Worm (Caenorhabditis elegans) whole organism, L1 larva: Measurements from ENCODE around the gene W07G4.5.

Experiments
- C34B4.2 ChIP-seq: sonication (generic microtip); optimal IDR thresholded peaks from 2 replicates; lab custom pipeline; 2017; ENCODE audit warnings: mild to moderate bottlenecking, missing genetic modification characterization, missing compliant biosample characterization
- F16B12.6 ChIP-seq: fragments of 150-350 bp; optimal IDR thresholded peaks from 2 replicates; lab custom pipeline; 2014; ENCODE audit warnings: missing biosample characterization, missing genetic modification characterization
- alr-1 ChIP-seq: fragments of 200-800 bp; sonication (Bioruptor generic); optimal IDR thresholded peaks from 2 replicates; lab custom pipeline; 2018; ENCODE audit warnings: borderline replicate concordance, mild to moderate bottlenecking, missing genetic modification characterization, missing compliant biosample characterization
- aly-2 ChIP-seq: fragments of 150-350 bp; optimal IDR thresholded peaks from 2 replicates; lab custom pipeline; 2014; ENCODE audit warnings: missing biosample characterization, missing genetic modification characterization
- ceh-8 ChIP-seq: fragments of 200-800 bp; sonication (Bioruptor generic); optimal IDR thresholded peaks from 2 replicates; lab custom pipeline; 2018; ENCODE audit warnings: mild to moderate bottlenecking, missing genetic modification characterization, moderate library complexity, missing compliant biosample characterization
- ceh-82 ChIP-seq, 3 experiments: fragments of 150-350 bp in 1 of 3; sonication (generic microtip) in 2 of 3; optimal IDR thresholded peaks; 2 replicates each; lab custom pipeline; 2014 to 2017; ENCODE audit warnings: missing biosample characterization in 3 of 3, missing genetic modification characterization in 3 of 3
- ceh-88 ChIP-seq: fragments of 200-800 bp; sonication (Bioruptor generic); IDR thresholded peaks from 2 replicates; pipeline ENCODE4 v1.3.6; 2022; ENCODE audit warnings: missing genetic modification characterization, missing compliant biosample characterization
- ceh-90 ChIP-seq: sonication (generic microtip); optimal IDR thresholded peaks from 2 replicates; lab custom pipeline; 2016; ENCODE audit warnings: missing genetic modification characterization, missing compliant biosample characterization
- dsc-1 ChIP-seq: sonication (generic microtip); optimal IDR thresholded peaks from 2 replicates; lab custom pipeline; 2016; ENCODE audit warnings: mild to moderate bottlenecking, missing genetic modification characterization, missing compliant biosample characterization
- efl-1 ChIP-seq, 4 experiments: fragments of 150-350 bp; optimal IDR thresholded peaks in 3 of 4; peaks in 1 of 4; 1 replicate in 1 of 4; 2 replicates in 3 of 4; lab custom pipeline; 2014; ENCODE audit warnings: missing biosample characterization in 2 of 4, missing genetic modification characterization in 2 of 4, missing genetic modification reagents in 2 of 4
- egl-27 ChIP-seq, 2 experiments: fragments of 150-350 bp in 1 of 2; sonication (generic microtip); optimal IDR thresholded peaks; 3 replicates each; lab custom pipeline; 2017 to 2018; ENCODE audit warnings: missing biosample characterization in 2 of 2, missing genetic modification characterization in 2 of 2, missing genetic modification reagents in 2 of 2
- elt-2 ChIP-seq: sonication (generic microtip); optimal IDR thresholded peaks from 2 replicates; lab custom pipeline; 2016; ENCODE audit warnings: missing genetic modification characterization, mild to moderate bottlenecking, inconsistent platforms, missing compliant biosample characterization, missing genetic modification reagents
- ets-5 ChIP-seq: fragments of 200-800 bp; sonication (Bioruptor generic); IDR thresholded peaks from 2 replicates; pipeline ENCODE4 v1.3.6; 2022; ENCODE audit warnings: missing genetic modification characterization, missing compliant biosample characterization
- fkh-10 ChIP-seq: sonication (generic microtip); optimal IDR thresholded peaks from 2 replicates; lab custom pipeline; 2017; ENCODE audit warnings: missing biosample characterization, missing genetic modification reagents, missing genetic modification characterization
- fkh-4 ChIP-seq: sonication (generic microtip); optimal IDR thresholded peaks from 2 replicates; lab custom pipeline; 2016; ENCODE audit warnings: missing compliant biosample characterization, missing genetic modification characterization, borderline replicate concordance
- fkh-8 ChIP-seq: sonication (generic microtip); optimal IDR thresholded peaks from 2 replicates; lab custom pipeline; 2016; ENCODE audit warnings: mild to moderate bottlenecking, missing genetic modification characterization, missing compliant biosample characterization
- grh-1 ChIP-seq: fragments of 200-800 bp; sonication (Bioruptor generic); IDR thresholded peaks from 2 replicates; pipeline ENCODE4 v1.3.6; 2022; ENCODE audit warnings: missing genetic modification reagents, missing genetic modification characterization, missing compliant biosample characterization
- hlh-17 ChIP-seq: fragments of 200-800 bp; sonication (Bioruptor generic); optimal IDR thresholded peaks from 2 replicates; lab custom pipeline; 2018; ENCODE audit warnings: missing genetic modification characterization, mild to moderate bottlenecking, missing compliant biosample characterization, moderate library complexity, borderline replicate concordance
- hpl-2 ChIP-seq: fragments of 150-350 bp; optimal IDR thresholded peaks from 2 replicates; lab custom pipeline; 2014; ENCODE audit warnings: missing biosample characterization, missing genetic modification reagents, missing genetic modification characterization
- irx-1 ChIP-seq: sonication (generic microtip); optimal IDR thresholded peaks from 2 replicates; lab custom pipeline; 2016; ENCODE audit warnings: missing genetic modification characterization, missing compliant biosample characterization
- isw-1 ChIP-seq: fragments of 200-800 bp; sonication (Bioruptor generic); IDR thresholded peaks from 2 replicates; pipeline ENCODE4 v1.3.6; 2022; ENCODE audit warnings: missing genetic modification characterization, missing compliant biosample characterization
- jun-1 ChIP-seq: fragments of 150-350 bp; optimal IDR thresholded peaks from 2 replicates; lab custom pipeline; 2014; ENCODE audit warnings: missing biosample characterization, missing genetic modification reagents, missing genetic modification characterization
- lin-14 ChIP-seq: fragments of 200-800 bp; sonication (Bioruptor generic); optimal IDR thresholded peaks from 2 replicates; lab custom pipeline; 2018; ENCODE audit warnings: mild to moderate bottlenecking, missing genetic modification characterization, moderate library complexity, missing compliant biosample characterization
- lin-35 ChIP-seq, 2 experiments: fragments of 150-350 bp; optimal IDR thresholded peaks; 2 replicates each; lab custom pipeline; 2014; ENCODE audit warnings: missing biosample characterization in 2 of 2, missing genetic modification characterization in 2 of 2, missing genetic modification reagents in 2 of 2
- lir-3 ChIP-seq: sonication (generic microtip); optimal IDR thresholded peaks from 2 replicates; lab custom pipeline; 2016; ENCODE audit warnings: mild to moderate bottlenecking, missing genetic modification characterization, moderate library complexity, missing compliant biosample characterization; ENCODE audit not compliant: poor library complexity
- lsy-2 ChIP-seq, 2 experiments: fragments of 150-350 bp; optimal IDR thresholded peaks; 2 replicates each; lab custom pipeline; 2014; ENCODE audit warnings: missing biosample characterization in 2 of 2, missing genetic modification characterization in 2 of 2
- mab-9 ChIP-seq: fragments of 200-800 bp; sonication (Bioruptor generic); IDR thresholded peaks from 2 replicates; pipeline ENCODE4 v1.3.6; 2022; ENCODE audit warnings: missing genetic modification reagents, missing genetic modification characterization, missing compliant biosample characterization
- nhr-11 ChIP-seq: fragments of 150-350 bp; optimal IDR thresholded peaks from 2 replicates; lab custom pipeline; 2014; ENCODE audit warnings: missing biosample characterization, missing genetic modification characterization
- nhr-12 ChIP-seq: sonication (generic microtip); optimal IDR thresholded peaks from 2 replicates; lab custom pipeline; 2017; ENCODE audit warnings: missing biosample characterization, missing genetic modification characterization
- nhr-20 ChIP-seq: sonication (generic microtip); optimal IDR thresholded peaks from 2 replicates; lab custom pipeline; 2016; ENCODE audit warnings: mild to moderate bottlenecking, missing genetic modification characterization, missing compliant biosample characterization
- nhr-237 ChIP-seq: fragments of 150-350 bp; optimal IDR thresholded peaks from 2 replicates; lab custom pipeline; 2014; ENCODE audit warnings: missing biosample characterization, missing genetic modification characterization
- nhr-47 ChIP-seq: sonication (generic microtip); optimal IDR thresholded peaks from 2 replicates; lab custom pipeline; 2016; ENCODE audit warnings: mild to moderate bottlenecking, missing genetic modification characterization, moderate library complexity, missing compliant biosample characterization
- nhr-76 ChIP-seq: sonication (generic microtip); optimal IDR thresholded peaks from 2 replicates; lab custom pipeline; 2017; ENCODE audit warnings: missing biosample characterization, missing genetic modification characterization
- nhr-77 ChIP-seq: fragments of 150-350 bp; optimal IDR thresholded peaks from 2 replicates; lab custom pipeline; 2014; ENCODE audit warnings: missing biosample characterization, missing genetic modification characterization
- nhr-84 ChIP-seq: sonication (generic microtip); optimal IDR thresholded peaks from 2 replicates; lab custom pipeline; 2017; ENCODE audit warnings: missing biosample characterization, missing genetic modification characterization
- nhr-85 ChIP-seq: sonication (generic microtip); peaks from one replicate; lab custom pipeline; 2016; ENCODE audit warnings: missing genetic modification characterization, inconsistent platforms, missing compliant biosample characterization
- pag-3 ChIP-seq: sonication (generic microtip); optimal IDR thresholded peaks from 2 replicates; lab custom pipeline; 2017; ENCODE audit warnings: missing genetic modification characterization, mild to moderate bottlenecking, missing compliant biosample characterization, antibody characterized with exemption, borderline replicate concordance; ENCODE audit not compliant: insufficient read depth
- pax-3 ChIP-seq: fragments of 200-800 bp; sonication (Bioruptor generic); optimal IDR thresholded peaks from 2 replicates; lab custom pipeline; 2018; ENCODE audit warnings: mild to moderate bottlenecking, missing genetic modification characterization, moderate library complexity, missing compliant biosample characterization
- sox-4 ChIP-seq: sonication (generic microtip); optimal IDR thresholded peaks from 2 replicates; lab custom pipeline; 2016; ENCODE audit warnings: missing genetic modification characterization, missing compliant biosample characterization
- sup-37 ChIP-seq: fragments of 200-800 bp; sonication (Bioruptor generic); optimal IDR thresholded peaks from 2 replicates; lab custom pipeline; 2018; ENCODE audit warnings: mild to moderate bottlenecking, missing genetic modification characterization, missing compliant biosample characterization
- unc-86 ChIP-seq: sonication (generic microtip); optimal IDR thresholded peaks from 2 replicates; lab custom pipeline; 2016; ENCODE audit warnings: missing genetic modification characterization, missing compliant biosample characterization
- vab-15 ChIP-seq: sonication (generic microtip); optimal IDR thresholded peaks from 2 replicates; lab custom pipeline; 2017; ENCODE audit warnings: missing genotype, mild to moderate bottlenecking, missing genetic modification characterization, missing compliant biosample characterization
- ztf-11 ChIP-seq, 2 experiments: sonication (generic microtip); optimal IDR thresholded peaks; 2 replicates each; lab custom pipeline; 2016 to 2017; ENCODE audit warnings: missing genetic modification characterization in 2 of 2, missing biosample characterization in 1 of 2, missing compliant biosample characterization in 1 of 2
- ztf-4 ChIP-seq: fragments of 150-350 bp; optimal IDR thresholded peaks from 2 replicates; lab custom pipeline; 2014; ENCODE audit warnings: missing biosample characterization, missing genetic modification characterization

W07G4.5 gene

DNA sequence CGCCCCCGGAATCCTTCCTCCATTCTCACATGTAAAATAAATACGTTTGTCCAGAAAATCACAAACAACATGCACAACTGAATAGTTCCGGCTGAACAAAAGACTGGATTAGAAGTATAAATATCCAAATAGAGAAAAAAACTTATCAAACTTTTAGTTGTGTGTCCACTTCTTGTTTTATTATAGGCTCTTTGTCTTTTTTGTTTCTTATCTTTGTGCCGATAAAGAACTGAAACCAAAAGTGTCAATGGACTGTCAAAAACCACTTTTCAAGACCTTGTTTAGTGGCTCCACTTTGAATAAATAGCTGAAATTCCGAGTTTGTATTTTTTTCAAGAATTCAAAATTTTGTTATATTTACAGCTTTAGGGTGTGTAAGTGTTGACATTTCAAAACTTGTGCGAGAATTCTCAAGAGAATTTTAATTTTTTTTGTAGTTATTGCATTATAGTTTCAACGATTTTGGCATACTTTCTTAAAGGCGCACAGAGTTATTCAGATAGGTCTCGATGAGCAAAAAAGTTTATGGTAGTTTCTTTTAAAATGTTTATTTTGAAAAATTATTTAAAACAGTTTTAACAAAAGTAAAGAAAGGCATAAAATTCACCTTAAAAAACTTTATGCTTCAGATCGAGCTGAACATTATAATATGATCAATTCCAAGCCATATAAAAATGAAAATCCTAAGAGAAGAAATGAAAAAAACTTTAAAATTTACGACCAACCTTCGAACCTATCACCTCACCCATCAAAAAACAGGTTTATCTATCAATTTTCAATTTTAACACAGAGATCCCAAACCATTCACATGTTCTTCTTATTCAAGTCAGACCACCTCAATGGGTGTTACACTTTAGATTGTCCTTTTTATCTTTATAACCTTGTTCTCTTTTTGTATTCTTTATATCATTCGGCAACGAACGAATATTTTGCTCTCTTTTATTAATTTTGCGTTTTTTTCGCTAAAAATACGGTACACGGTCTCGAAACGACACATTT lies 1.4 kb upstream of the W07G4.5 start (continued):
- no peak for TF ChIP-seq fkh-10 (GFP tag; lab: Kevin White, UChicago)
- TF ChIP-seq nhr-85 (tag; lab: Kevin White, UChicago): peak; percentile 60
- TF ChIP-seq pax-3: peak; percentile 8
- TF ChIP-seq grh-1 (GFP tag; lab: Robert Waterston, UW): 0 out of 2 replicates have a peak, but pooled peaks have one; percentile 25
- no peak for TF ChIP-seq F16B12.6 (tag; lab: Kevin White, UChicago)
- no peak for TF ChIP-seq mab-9 (GFP tag; lab: Robert Waterston, UW)
- no peak for TF ChIP-seq nhr-237
- TF ChIP-seq irx-1 (tag; lab: Kevin White, UChicago): no peak
- no peak for TF ChIP-seq sup-37 (GFP tag; lab: Kevin White, UChicago)
- no peak for TF ChIP-seq isw-1 (GFP tag; lab: Robert Waterston, UW)
- no peak for TF ChIP-seq nhr-12 (tag; lab: Kevin White, UChicago)
- no peak for TF ChIP-seq ceh-82 (tag; optimal IDR thresholded peaks at IDR 0.05; lab: Kevin White, UChicago)
- no peak for TF ChIP-seq unc-86 (tag; lab: Kevin White, UChicago)
- TF ChIP-seq nhr-84 (tag; lab: Kevin White, UChicago): no peak
- no peak for TF ChIP-seq nhr-76
- TF ChIP-seq ets-5 (GFP tag; lab: Robert Waterston, UW): no peak
- no peak for TF ChIP-seq lir-3 (tag; lab: Kevin White, UChicago)
- TF ChIP-seq ceh-8 (GFP tag; lab: Kevin White, UChicago): no peak
- no peak for TF ChIP-seq alr-1
- peak in 1 of 2 experiments; percentile 12 for TF ChIP-seq lin-35 (GFP tag; optimal IDR thresholded peaks at IDR 0.05; lab: Kevin White, UChicago)
- TF ChIP-seq sox-4 (tag; lab: Kevin White, UChicago): no peak
- no peak for TF ChIP-seq nhr-11 (tag; lab: Kevin White, UChicago)
- TF ChIP-seq ceh-90 (tag; lab: Kevin White, UChicago): no peak
- TF ChIP-seq dsc-1: no peak
- TF ChIP-seq lsy-2 (tag; optimal IDR thresholded peaks at IDR 0.05; lab: Kevin White, UChicago): no peak
- no peak for TF ChIP-seq ztf-4 (tag; lab: Kevin White, UChicago)
- TF ChIP-seq nhr-77 (tag; lab: Kevin White, UChicago): no peak

DNA sequence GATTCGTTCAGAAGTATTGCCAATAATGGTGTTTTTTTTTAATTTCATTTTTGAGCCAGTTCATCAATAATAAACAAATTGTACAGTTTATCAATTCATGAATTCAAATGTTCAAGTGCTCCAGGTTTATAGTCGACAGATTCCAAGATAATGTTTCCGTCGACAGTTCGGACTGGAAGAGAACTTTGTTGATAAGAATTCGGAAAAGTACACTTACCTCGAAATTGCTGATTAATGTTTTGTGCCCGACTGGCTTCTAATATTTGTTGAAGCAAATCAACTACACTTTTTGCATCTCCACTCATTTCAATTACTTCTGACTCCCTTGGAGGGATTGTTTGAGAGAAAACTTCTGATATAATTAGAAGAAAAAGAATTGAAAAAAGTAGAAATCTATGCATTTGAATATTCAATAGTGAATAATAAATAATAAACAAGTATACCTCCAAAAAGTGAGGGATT lies 1.4 kb downstream of the W07G4.5 start, which contains the start of gene W07G4.8:
W07G4.8 (minus strand) TSS at position 412 of the 462 bp plus-strand sequence.
- TF ChIP-seq ceh-88 (GFP tag; lab: Robert Waterston, UW): no peak
- TF ChIP-seq C34B4.2 (tag; lab: Kevin White, UChicago): no peak
- TF ChIP-seq fkh-4 (tag; lab: Kevin White, UChicago): no peak
- peak; percentile 52 for TF ChIP-seq aly-2 (tag; lab: Kevin White, UChicago)
- TF ChIP-seq fkh-8 (tag; lab: Kevin White, UChicago): no peak
- no peak for TF ChIP-seq efl-1 (optimal IDR thresholded peaks at IDR 0.05; lab: Kevin White, UChicago)
- TF ChIP-seq efl-1 (GFP tag; optimal IDR thresholded peaks at IDR 0.05 in 1 of 2; lab: Kevin White, UChicago): peak in 1 of 2 experiments; percentile 29
- TF ChIP-seq lin-35 (GFP tag; optimal IDR thresholded peaks at IDR 0.05; lab: Kevin White, UChicago): peak in 1 of 2 experiments; percentile 25
- TF ChIP-seq dsc-1: no peak
- no peak for TF ChIP-seq hpl-2 (GFP tag; lab: Kevin White, UChicago)
- TF ChIP-seq nhr-11 (tag; lab: Kevin White, UChicago): no peak
- peak; percentile 27 for TF ChIP-seq pax-3
- TF ChIP-seq ztf-11 (tag; optimal IDR thresholded peaks at IDR 0.05; lab: Kevin White, UChicago): no peak
- peak; percentile 10 for TF ChIP-seq elt-2

- TF ChIP-seq ceh-82 (tag; optimal IDR thresholded peaks at IDR 0.05; lab: Kevin White, UChicago): no peak
- no peak for TF ChIP-seq fkh-10 (GFP tag; lab: Kevin White, UChicago)
- TF ChIP-seq pag-3 (tag; lab: Kevin White, UChicago): no peak
- TF ChIP-seq aly-2 (tag; lab: Kevin White, UChicago): no peak
- TF ChIP-seq vab-15 (tag; lab: Kevin White, UChicago): no peak
- TF ChIP-seq lsy-2 (tag; optimal IDR thresholded peaks at IDR 0.05; lab: Kevin White, UChicago): no peak
- no peak for TF ChIP-seq pax-3
- no peak for TF ChIP-seq nhr-20 (tag; lab: Kevin White, UChicago)
- TF ChIP-seq nhr-12 (tag; lab: Kevin White, UChicago): no peak
- no peak for TF ChIP-seq lin-14 (GFP tag; lab: Kevin White, UChicago)
- TF ChIP-seq ceh-8 (GFP tag; lab: Kevin White, UChicago): no peak
- TF ChIP-seq unc-86 (tag; lab: Kevin White, UChicago): no peak
- TF ChIP-seq efl-1 (optimal IDR thresholded peaks at IDR 0.05; lab: Kevin White, UChicago): no peak
- no peak for TF ChIP-seq efl-1 (GFP tag; optimal IDR thresholded peaks at IDR 0.05 in 1 of 2; lab: Kevin White, UChicago)
- no peak for TF ChIP-seq sox-4 (tag; lab: Kevin White, UChicago)
- no peak for TF ChIP-seq egl-27 (tag; optimal IDR thresholded peaks at IDR 0.05; lab: Kevin White, UChicago)
- TF ChIP-seq jun-1 (tag; lab: Kevin White, UChicago): no peak
- no peak for TF ChIP-seq nhr-47 (tag; lab: Kevin White, UChicago)
- TF ChIP-seq hlh-17 (GFP tag; lab: Kevin White, UChicago): no peak
Observed at ce11 chrV:13053635-13054034, 5.9 kb downstream of the W07G4.5 start, which contains the start of gene srr-1. TSS of gene srr-1 (minus strand) at chrV:13053735.
